Worm (Caenorhabditis elegans) whole organism, L4/young adult: Measurements from ENCODE around the gene srw-135.

Source experiments
- W03F9.2 ChIP-seq: fragments of 150-350 bp; optimal IDR thresholded peaks from 2 replicates; lab custom pipeline; 2014; ENCODE audit warnings: missing biosample characterization, missing genetic modification characterization
- dao-5 ChIP-seq: sonication (generic microtip); optimal IDR thresholded peaks from 2 replicates; lab custom pipeline; 2016; ENCODE audit warnings: missing genotype, missing genetic modification characterization, moderate library complexity, missing compliant biosample characterization
- him-1 ChIP-seq: sonication (generic microtip); optimal IDR thresholded peaks from 2 replicates; lab custom pipeline; 2016; ENCODE audit warnings: missing genotype, missing genetic modification reagents, missing genetic modification characterization, missing compliant biosample characterization

- TF ChIP-seq dao-5 (tag; lab: Kevin White, UChicago) (no peak), him-1 (tag; lab: Kevin White, UChicago) (no peak), W03F9.2 (tag; lab: Kevin White, UChicago) (no peak)
Measured at ce11 chrV:3017930-3018329, 6.6 kb upstream of the srw-135 start.
